Worm (Caenorhabditis elegans): Measurements from ENCODE around the gene nlp-63.

DNA sequence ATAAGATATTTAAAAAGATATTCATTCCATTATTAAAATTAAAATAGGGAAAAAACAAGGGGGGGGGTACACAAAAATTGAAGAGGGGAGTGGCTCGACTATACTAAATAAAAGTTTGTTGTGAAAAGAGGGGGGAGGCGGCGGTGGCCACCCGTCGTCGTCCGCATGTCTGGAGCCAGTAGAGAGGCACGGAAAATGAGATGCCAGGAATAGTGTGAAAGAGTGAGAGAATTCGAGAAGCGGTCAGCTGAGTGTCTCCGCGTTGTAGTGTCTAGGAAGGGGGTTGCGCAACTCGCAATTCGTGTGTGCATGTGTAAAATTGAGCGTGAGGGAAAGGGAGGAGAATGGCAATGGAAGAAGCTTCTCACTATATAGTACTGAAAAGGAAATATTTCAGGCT is 47.1 kb downstream of the nlp-63 start:
- TF ChIP-seq unc-62 (GFP tag; optimal IDR thresholded peaks at IDR 0.05), result no peak
- TF ChIP-seq mml-1 (tag; optimal IDR thresholded peaks at IDR 0.05), result no peak
- no peak for TF ChIP-seq nhr-25 (tag; optimal IDR thresholded peaks at IDR 0.05)
- no peak for TF ChIP-seq nhr-237 (tag; optimal IDR thresholded peaks at IDR 0.05)
- TF ChIP-seq pha-4 (tag; optimal IDR thresholded peaks at IDR 0.05), result no peak
- TF ChIP-seq egl-27 (tag; optimal IDR thresholded peaks at IDR 0.05), result no peak
- no peak for TF ChIP-seq zag-1 (tag; optimal IDR thresholded peaks at IDR 0.05)
- TF ChIP-seq elt-3 (tag; optimal IDR thresholded peaks at IDR 0.05), result no peak
- TF ChIP-seq hmg-11 (tag; optimal IDR thresholded peaks at IDR 0.05), result peak; percentile 18
- no peak for TF ChIP-seq nhr-67 (tag; optimal IDR thresholded peaks at IDR 0.05)
- TF ChIP-seq unc-39 (tag; optimal IDR thresholded peaks at IDR 0.05), result no peak
- TF ChIP-seq nfya-1 (tag; optimal IDR thresholded peaks at IDR 0.05; ENCODE audit: insufficient read depth), result peak; percentile 68
